Worm (Caenorhabditis elegans) whole organism, mixed stage, embryonic: ENCODE data around the gene clec-166.

Experiments
- M03D4.4 ChIP-seq: sonication (generic microtip); optimal IDR thresholded peaks from 2 replicates; lab custom pipeline; 2017; ENCODE audit warnings: mild to moderate bottlenecking, missing genetic modification characterization, missing compliant biosample characterization
- bed-3 ChIP-seq: fragments of 200-800 bp; sonication (Bioruptor generic); optimal IDR thresholded peaks from 3 replicates; lab custom pipeline; 2018; ENCODE audit warnings: mild to moderate bottlenecking, missing genetic modification characterization, moderate library complexity, missing compliant biosample characterization
- ceh-39 ChIP-seq: fragments of 150-350 bp; optimal IDR thresholded peaks from 2 replicates; lab custom pipeline; 2014; ENCODE audit warnings: missing biosample characterization, missing genetic modification characterization
- ceh-43 ChIP-seq: fragments of 200-800 bp; sonication (Bioruptor generic); optimal IDR thresholded peaks from 2 replicates; lab custom pipeline; 2018; ENCODE audit warnings: mild to moderate bottlenecking, missing genetic modification characterization, moderate library complexity, missing compliant biosample characterization
- ces-1 ChIP-seq: fragments of 150-350 bp; optimal IDR thresholded peaks from 2 replicates; lab custom pipeline; 2014; ENCODE audit warnings: missing biosample characterization, missing genetic modification reagents, missing genetic modification characterization
- cnd-1 ChIP-seq: fragments of 200-800 bp; sonication (Bioruptor generic); optimal IDR thresholded peaks from 2 replicates; lab custom pipeline; 2018; ENCODE audit warnings: mild to moderate bottlenecking, missing genetic modification characterization, missing compliant biosample characterization
- drap-1 ChIP-seq: fragments of 200-800 bp; sonication (Bioruptor generic); optimal IDR thresholded peaks from 3 replicates; lab custom pipeline; 2018; ENCODE audit warnings: mild to moderate bottlenecking, missing genetic modification characterization, missing compliant biosample characterization
- elt-1 ChIP-seq: sonication (generic microtip); optimal IDR thresholded peaks from 2 replicates; lab custom pipeline; 2017; ENCODE audit warnings: missing genetic modification characterization, mild to moderate bottlenecking, missing compliant biosample characterization, antibody characterized with exemption, moderate library complexity, borderline replicate concordance; ENCODE audit not compliant: insufficient read depth
- elt-3 ChIP-seq: fragments of 150-350 bp; optimal IDR thresholded peaks from 2 replicates; lab custom pipeline; 2014; ENCODE audit warnings: missing biosample characterization, missing genetic modification characterization
- ham-2 ChIP-seq: fragments of 200-800 bp; sonication (Bioruptor generic); optimal IDR thresholded peaks from 2 replicates; lab custom pipeline; 2018; ENCODE audit warnings: mild to moderate bottlenecking, missing genetic modification characterization, missing compliant biosample characterization
- hlh-1 ChIP-seq: fragments of 150-350 bp; optimal IDR thresholded peaks from 2 replicates; lab custom pipeline; 2014; ENCODE audit warnings: missing biosample characterization, missing genetic modification reagents, missing genetic modification characterization
- lin-13 ChIP-seq: fragments of 150-350 bp; optimal IDR thresholded peaks from 2 replicates; lab custom pipeline; 2014; ENCODE audit warnings: missing biosample characterization, missing genetic modification characterization
- lsy-2 ChIP-seq: fragments of 150-350 bp; optimal IDR thresholded peaks from 2 replicates; lab custom pipeline; 2014; ENCODE audit warnings: missing biosample characterization, missing genetic modification characterization
- mab-5 ChIP-seq: fragments of 150-350 bp; optimal IDR thresholded peaks from 2 replicates; lab custom pipeline; 2014; ENCODE audit warnings: missing biosample characterization, missing genetic modification characterization
- mep-1 ChIP-seq: fragments of 150-350 bp; optimal IDR thresholded peaks from 2 replicates; lab custom pipeline; 2017; ENCODE audit warnings: missing biosample characterization, missing genetic modification reagents, missing genetic modification characterization, inconsistent platforms
- mls-2 ChIP-seq: sonication (generic microtip); optimal IDR thresholded peaks from 2 replicates; lab custom pipeline; 2016; ENCODE audit warnings: mild to moderate bottlenecking, missing genetic modification characterization, moderate library complexity, missing compliant biosample characterization
- nhr-12 ChIP-seq: fragments of 150-350 bp; optimal IDR thresholded peaks from 2 replicates; lab custom pipeline; 2014; ENCODE audit warnings: missing biosample characterization, missing genetic modification characterization
- nhr-2 ChIP-seq: fragments of 150-350 bp; optimal IDR thresholded peaks from 2 replicates; lab custom pipeline; 2014; ENCODE audit warnings: missing biosample characterization, missing genetic modification characterization
- nhr-237 ChIP-seq: fragments of 150-350 bp; optimal IDR thresholded peaks from 2 replicates; lab custom pipeline; 2014; ENCODE audit warnings: missing biosample characterization, missing genetic modification characterization
- nhr-28 ChIP-seq: fragments of 150-350 bp; optimal IDR thresholded peaks from 2 replicates; lab custom pipeline; 2014; ENCODE audit warnings: missing biosample characterization, missing genetic modification characterization
- nhr-76 ChIP-seq: sonication (generic microtip); optimal IDR thresholded peaks from 2 replicates; lab custom pipeline; 2017; ENCODE audit warnings: missing biosample characterization, missing genetic modification characterization
- pha-4 ChIP-seq: fragments of 150-350 bp; optimal IDR thresholded peaks from 2 replicates; lab custom pipeline; 2018; ENCODE audit warnings: missing biosample characterization, missing genetic modification reagents, missing genetic modification characterization
- sem-2 ChIP-seq: fragments of 200-800 bp; sonication (Bioruptor generic); optimal IDR thresholded peaks from 2 replicates; lab custom pipeline; 2018; ENCODE audit warnings: mild to moderate bottlenecking, missing genetic modification characterization, missing compliant biosample characterization
- snpc-4 ChIP-seq: fragments of 150-350 bp; optimal IDR thresholded peaks from 2 replicates; lab custom pipeline; 2014; ENCODE audit warnings: missing biosample characterization, missing genetic modification characterization
- tbx-8 ChIP-seq: fragments of 200-800 bp; sonication (Bioruptor generic); optimal IDR thresholded peaks from 2 replicates; lab custom pipeline; 2018; ENCODE audit warnings: mild to moderate bottlenecking, missing genetic modification characterization, moderate library complexity, missing compliant biosample characterization
- unc-120 ChIP-seq: sonication (generic microtip); optimal IDR thresholded peaks from 2 replicates; lab custom pipeline; 2017; ENCODE audit warnings: missing genetic modification characterization, missing compliant biosample characterization; ENCODE audit not compliant: poor library complexity, severe bottlenecking
- unc-39 ChIP-seq: fragments of 150-350 bp; optimal IDR thresholded peaks from 2 replicates; lab custom pipeline; 2014; ENCODE audit warnings: missing biosample characterization, missing genetic modification characterization
- zip-8 ChIP-seq: fragments of 150-350 bp; optimal IDR thresholded peaks from 2 replicates; lab custom pipeline; 2014; ENCODE audit warnings: missing biosample characterization, missing genetic modification characterization
- ztf-11 ChIP-seq: fragments of 150-350 bp; optimal IDR thresholded peaks from 2 replicates; lab custom pipeline; 2014; ENCODE audit warnings: missing biosample characterization, missing genetic modification characterization

clec-166 gene

DNA sequence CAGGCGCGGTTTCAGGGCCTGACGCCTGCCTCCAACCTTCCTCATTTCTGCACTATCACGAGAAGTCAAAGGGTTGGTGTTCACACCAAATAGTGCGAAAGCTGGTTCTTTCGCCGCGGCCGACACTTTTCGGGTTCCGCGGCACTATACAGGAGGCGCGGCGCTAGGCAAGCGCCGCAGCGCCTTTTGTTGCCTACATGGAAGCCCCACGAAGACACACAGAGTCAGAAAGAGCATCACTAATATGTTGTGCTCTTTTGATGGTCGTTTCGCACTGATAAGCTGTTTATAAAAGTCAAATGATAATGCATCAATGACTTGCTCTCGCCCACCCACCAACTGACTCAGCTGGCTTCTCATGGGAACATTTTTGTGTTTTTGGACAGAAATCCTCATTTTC is 39.2 kb downstream of the clec-166 start:
- TF ChIP-seq M03D4.4 (no peak), ces-1 (GFP tag; lab: Kevin White, UChicago) (no peak), nhr-12 (no peak), tbx-8 (GFP tag; lab: Kevin White, UChicago) (no peak), mab-5 (tag; lab: Kevin White, UChicago) (no peak), unc-39 (tag; lab: Kevin White, UChicago) (no peak), drap-1 (GFP tag; lab: Kevin White, UChicago) (no peak), nhr-2 (no peak), pha-4 (no peak), sem-2 (GFP tag; lab: Kevin White, UChicago) (no peak)

DNA sequence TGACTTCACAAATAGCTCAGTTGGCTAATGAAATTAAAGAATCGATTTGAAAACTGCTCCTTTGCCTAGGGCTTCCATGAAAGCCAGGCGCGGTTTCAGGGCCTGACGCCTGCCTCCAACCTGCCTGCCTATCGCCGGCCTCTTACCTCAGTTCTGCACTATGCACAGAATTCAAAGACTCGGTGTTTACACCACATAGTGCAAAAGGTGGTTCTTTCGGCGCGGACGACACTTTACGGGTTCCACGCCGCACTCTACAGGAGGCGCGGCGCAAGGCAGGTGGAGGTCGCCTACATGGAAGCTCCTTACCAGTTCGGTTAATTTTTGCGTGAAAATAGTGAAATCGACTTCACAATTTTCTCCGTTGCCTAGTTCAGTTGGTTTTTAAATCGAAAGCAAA is 41.3 kb downstream of the clec-166 start:
- TF ChIP-seq drap-1 (GFP tag; lab: Kevin White, UChicago) (no peak), unc-120 (tag; lab: Kevin White, UChicago) (no peak), ceh-43 (GFP tag; lab: Kevin White, UChicago) (no peak), ces-1 (GFP tag; lab: Kevin White, UChicago) (no peak), mls-2 (no peak), nhr-28 (tag; lab: Kevin White, UChicago) (no peak), nhr-12 (no peak), mab-5 (tag; lab: Kevin White, UChicago) (no peak), ham-2 (no peak), zip-8 (no peak), bed-3 (no peak), nhr-237 (no peak), elt-1 (tag; lab: Kevin White, UChicago) (no peak), nhr-76 (tag; lab: Kevin White, UChicago) (no peak), unc-39 (tag; lab: Kevin White, UChicago) (no peak)

DNA sequence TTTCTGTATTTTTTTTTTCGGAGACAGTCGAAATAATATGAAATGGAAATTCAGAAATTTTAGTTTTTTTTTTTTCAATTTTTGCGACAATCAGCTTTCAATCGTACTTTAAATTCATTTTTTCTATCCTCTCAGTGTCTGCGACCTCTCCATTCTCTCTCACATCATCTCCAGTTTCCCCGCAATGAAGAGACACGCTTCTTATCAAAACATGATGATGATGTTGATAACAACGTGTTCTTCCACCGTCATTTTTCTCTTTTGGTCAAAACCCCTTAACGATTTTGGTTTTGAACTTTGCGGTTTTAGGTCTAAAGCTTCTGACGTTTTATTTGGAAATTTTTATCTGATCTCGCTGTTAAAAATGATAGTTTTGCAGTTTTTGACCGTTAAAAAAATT is 41.8 kb downstream of the clec-166 start:
- TF ChIP-seq snpc-4 (tag; lab: Kevin White, UChicago) (no peak), ces-1 (GFP tag; lab: Kevin White, UChicago) (no peak), cnd-1 (tag; lab: Kevin White, UChicago) (no peak), tbx-8 (GFP tag; lab: Kevin White, UChicago) (no peak), nhr-237 (no peak)

DNA sequence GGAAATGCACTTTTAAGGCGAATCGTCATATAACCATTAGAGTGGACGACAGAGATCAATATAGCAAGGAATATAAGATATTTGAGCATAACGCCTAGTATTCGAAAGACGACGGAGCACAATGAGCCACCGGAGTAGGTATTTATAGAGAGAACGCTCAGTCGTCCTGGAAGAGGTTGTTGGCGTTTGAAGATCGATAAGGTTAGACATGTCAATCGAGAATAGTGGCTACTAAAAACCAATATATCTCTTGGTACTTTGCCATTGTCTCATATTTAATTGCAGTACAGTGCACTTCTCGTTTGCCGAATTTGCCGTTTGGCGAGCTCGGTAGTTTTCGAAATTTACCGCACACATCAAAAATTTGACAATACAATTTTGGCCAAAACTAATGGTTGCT is 43.2 kb downstream of the clec-166 start, which contains the start of gene dsl-1:
Gene dsl-1, minus strand, starts transcription at position 101 of the 400 bp plus-strand sequence.
- TF ChIP-seq pha-4 (no peak), nhr-237 (no peak), hlh-1 (tag; lab: Kevin White, UChicago) (no peak)
- TF ChIP-seq, all 35 proteins: peak for 0

DNA sequence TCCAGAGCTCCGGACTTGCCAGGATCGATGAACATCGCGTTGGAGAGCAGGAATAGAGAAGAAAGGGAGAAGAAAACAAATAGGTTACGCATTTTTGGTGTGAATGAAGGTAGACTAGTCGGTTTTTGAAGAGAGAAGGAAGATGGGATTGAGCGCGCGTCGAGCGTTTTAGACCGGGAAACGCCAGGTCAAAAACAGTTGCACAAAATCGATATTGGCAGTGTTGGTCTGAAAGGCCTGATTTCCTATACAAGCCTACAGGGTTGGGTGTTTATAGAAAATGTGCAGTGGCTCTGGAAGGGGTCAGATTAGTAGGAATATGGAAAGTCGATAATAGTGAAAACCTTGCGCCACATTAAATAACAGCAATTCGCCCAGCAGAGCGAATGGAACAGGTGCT is 46.3 kb downstream of the clec-166 start, which contains the start of gene dsl-2:
Gene dsl-2, minus strand, starts transcription at position 101 of the 400 bp plus-strand sequence.
- TF ChIP-seq nhr-2: no peak

DNA sequence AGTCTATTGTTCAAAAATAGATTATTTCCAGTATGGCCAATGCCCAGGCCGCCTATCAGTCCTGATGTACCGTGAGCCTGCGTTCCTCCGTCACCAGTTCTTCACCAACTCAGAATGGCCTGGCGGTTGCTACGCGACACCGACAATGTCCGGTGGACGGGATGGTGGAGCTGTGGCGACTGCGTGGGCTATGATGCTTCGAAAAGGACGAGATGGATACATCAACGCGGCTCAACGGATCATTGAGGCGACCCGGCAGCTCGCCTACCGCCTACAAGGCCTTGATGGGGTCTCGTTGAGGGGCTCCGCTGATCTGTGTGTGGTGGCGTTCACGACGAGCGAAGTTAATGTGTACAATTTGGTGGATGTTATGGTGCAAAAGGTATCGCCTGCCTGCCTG is 51.6 kb downstream of the clec-166 start:
- TF ChIP-seq bed-3 (no peak), lsy-2 (no peak), hlh-1 (tag; lab: Kevin White, UChicago) (no peak), lin-13 (tag; lab: Kevin White, UChicago) (no peak), mab-5 (tag; lab: Kevin White, UChicago) (no peak), nhr-2 (no peak), snpc-4 (tag; lab: Kevin White, UChicago) (no peak), ztf-11 (no peak), pha-4 (no peak), nhr-28 (tag; lab: Kevin White, UChicago) (no peak), elt-3 (tag; lab: Kevin White, UChicago) (no peak), unc-120 (tag; lab: Kevin White, UChicago) (no peak), drap-1 (GFP tag; lab: Kevin White, UChicago) (no peak), nhr-237 (no peak), zip-8 (no peak), elt-1 (tag; lab: Kevin White, UChicago) (no peak), ces-1 (GFP tag; lab: Kevin White, UChicago) (no peak), ceh-43 (GFP tag; lab: Kevin White, UChicago) (no peak), mep-1 (tag; lab: Kevin White, UChicago) (no peak), ceh-39 (tag; lab: Kevin White, UChicago) (no peak)
